Worm (Caenorhabditis elegans) whole organism, L2 larva: ENCODE results near the gene EGAP2.2.

ENCODE experiments used
- crh-2 ChIP-seq: sonication (generic microtip); optimal IDR thresholded peaks from 2 replicates; lab custom pipeline; 2017; ENCODE audit warnings: missing biosample characterization, missing genetic modification characterization
- egl-27 ChIP-seq: sonication (generic microtip); optimal IDR thresholded peaks from 3 replicates; lab custom pipeline; 2017; ENCODE audit warnings: missing biosample characterization, missing genetic modification reagents, missing genetic modification characterization
- fos-1 ChIP-seq: fragments of 150-350 bp; optimal IDR thresholded peaks from 2 replicates; lab custom pipeline; 2014; ENCODE audit warnings: missing biosample characterization, missing genetic modification characterization
- lin-11 ChIP-seq: fragments of 150-350 bp; sonication (generic microtip); optimal IDR thresholded peaks from 2 replicates; lab custom pipeline; 2014; ENCODE audit warnings: missing biosample characterization, missing genetic modification characterization, inconsistent platforms, mixed read lengths
- nhr-237 ChIP-seq: fragments of 150-350 bp; optimal IDR thresholded peaks from 2 replicates; lab custom pipeline; 2014; ENCODE audit warnings: missing biosample characterization, missing genetic modification characterization
- skn-1 ChIP-seq: sonication (generic microtip); optimal IDR thresholded peaks from 2 replicates; lab custom pipeline; 2017; ENCODE audit warnings: missing biosample characterization, missing genetic modification characterization
- snpc-4 ChIP-seq: fragments of 150-350 bp; optimal IDR thresholded peaks from 2 replicates; lab custom pipeline; 2014; ENCODE audit warnings: missing biosample characterization, missing genetic modification characterization
- zag-1 ChIP-seq: fragments of 150-350 bp; optimal IDR thresholded peaks from 2 replicates; lab custom pipeline; 2014; ENCODE audit warnings: missing biosample characterization, missing genetic modification characterization

DNA sequence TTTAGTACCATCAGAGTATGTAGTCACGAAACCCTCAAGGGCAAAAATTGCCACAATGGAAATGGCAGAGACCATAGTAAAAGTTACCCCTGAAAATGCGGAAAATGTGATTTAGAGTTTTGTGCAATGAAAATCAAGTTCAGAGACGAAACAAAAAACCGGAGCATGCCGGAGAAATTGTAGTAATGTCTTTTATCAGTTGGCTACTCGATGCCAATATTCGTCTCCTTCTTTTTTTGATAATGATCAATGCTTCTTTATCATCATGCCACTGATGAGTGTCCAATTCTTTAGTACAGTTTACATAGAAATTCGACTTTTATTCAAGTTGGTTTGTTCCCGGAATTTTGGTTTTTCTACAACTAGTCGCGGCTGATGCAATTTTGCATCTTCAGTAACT is 6.1 kb downstream of the EGAP2.2 start, which contains the start of gene pho-1:
- TF ChIP-seq snpc-4 (tag; lab: Kevin White, UChicago) (no peak), lin-11 (no peak), egl-27 (tag; lab: Kevin White, UChicago) (no peak), zag-1 (tag; lab: Kevin White, UChicago) (no peak), skn-1 (tag; lab: Kevin White, UChicago) (no peak), fos-1 (tag; lab: Kevin White, UChicago) (peak; percentile 82), crh-2 (tag; lab: Kevin White, UChicago) (no peak), nhr-237 (tag; lab: Kevin White, UChicago) (no peak)
